Worm (Caenorhabditis elegans): Measurements from ENCODE around the gene fbxb-62.

fbxb-62 gene

ce11 chrV:19312975-19313374, 11.1 kb upstream of the fbxb-62 start, which contains the start of gene fbxb-64:
TSS of gene fbxb-64 (plus strand) at chrV:19313275.
- TF ChIP-seq lsy-2 (tag; optimal IDR thresholded peaks at IDR 0.05): no peak
- no peak for TF ChIP-seq swsn-7 (tag; optimal IDR thresholded peaks at IDR 0.05)
- TF ChIP-seq aly-2 (tag; optimal IDR thresholded peaks at IDR 0.05): no peak
- no peak for TF ChIP-seq isw-1 (GFP tag; IDR thresholded peaks at IDR 0.05)
- TF ChIP-seq nhr-28 (tag; optimal IDR thresholded peaks at IDR 0.05): no peak
- TF ChIP-seq Y116A8C.19 (tag; optimal IDR thresholded peaks at IDR 0.05; ENCODE audit: borderline replicate concordance): no peak
- no peak for TF ChIP-seq hlh-17 (GFP tag; optimal IDR thresholded peaks at IDR 0.05; ENCODE audit: borderline replicate concordance)
- TF ChIP-seq alr-1 (tag; optimal IDR thresholded peaks at IDR 0.05; ENCODE audit: borderline replicate concordance): no peak
- TF ChIP-seq unc-62 (GFP tag; optimal IDR thresholded peaks at IDR 0.05): no peak
- no peak for TF ChIP-seq dsc-1 (tag; optimal IDR thresholded peaks at IDR 0.05)
- TF ChIP-seq sup-37 (GFP tag; optimal IDR thresholded peaks at IDR 0.05): no peak
- no peak for TF ChIP-seq skn-1 (tag; optimal IDR thresholded peaks at IDR 0.05)
- no peak for TF ChIP-seq elt-3 (tag; optimal IDR thresholded peaks at IDR 0.05)
- TF ChIP-seq lin-15B (tag; optimal IDR thresholded peaks at IDR 0.05): no peak

ce11 chrV:19311391-19311790, 9.6 kb upstream of the fbxb-62 start, which contains the start of gene C43D7.8:
TSS of gene C43D7.8 (minus strand) at chrV:19311491.
- TF ChIP-seq fkh-10 (GFP tag; optimal IDR thresholded peaks at IDR 0.05): no peak
- TF ChIP-seq skn-1 (tag; optimal IDR thresholded peaks at IDR 0.05): no peak
- no peak for TF ChIP-seq jun-1 (tag; optimal IDR thresholded peaks at IDR 0.05)
- no peak for TF ChIP-seq snu-23 (GFP tag; optimal IDR thresholded peaks at IDR 0.05)
- no peak for TF ChIP-seq egl-13 (tag; optimal IDR thresholded peaks at IDR 0.05)
- TF ChIP-seq nhr-77 (tag; optimal IDR thresholded peaks at IDR 0.05): no peak

ce11 chrV:19309591-19309990, 7.8 kb upstream of the fbxb-62 start, which contains the start of gene F55C9.11:
TSS of gene F55C9.11 (minus strand) at chrV:19309691.
- TF ChIP-seq nhr-84 (tag; optimal IDR thresholded peaks at IDR 0.05) (no peak), ceh-88 (GFP tag; IDR thresholded peaks at IDR 0.05) (no peak), C34B4.2 (tag; optimal IDR thresholded peaks at IDR 0.05) (no peak), nhr-76 (tag; optimal IDR thresholded peaks at IDR 0.05) (no peak), efl-1 (optimal IDR thresholded peaks at IDR 0.05) (no peak), efl-1 (GFP tag; optimal IDR thresholded peaks at IDR 0.05 in 1 of 2) (peak in 1 of 2 experiments; percentile 77)

- TF ChIP-seq ceh-88 (GFP tag; IDR thresholded peaks at IDR 0.05) (no peak), ces-1 (GFP tag; optimal IDR thresholded peaks at IDR 0.05) (no peak), ceh-8 (GFP tag; optimal IDR thresholded peaks at IDR 0.05) (no peak), tbx-2 (tag; optimal IDR thresholded peaks at IDR 0.05) (no peak), xbp-1 (tag; optimal IDR thresholded peaks at IDR 0.05) (no peak), nhr-12 (tag; optimal IDR thresholded peaks at IDR 0.05) (no peak), snpc-4 (tag; optimal IDR thresholded peaks at IDR 0.05) (no peak)
Measured at ce11 chrV:19308137-19308536, 6.3 kb upstream of the fbxb-62 start.

ce11 chrV:19306906-19307305, 5.1 kb upstream of the fbxb-62 start, which contains the start of gene F55C9.15:
TSS of gene F55C9.15 (minus strand) at chrV:19307006.
- no peak for TF ChIP-seq alr-1 (tag; optimal IDR thresholded peaks at IDR 0.05; ENCODE audit: borderline replicate concordance)
- no peak for TF ChIP-seq lsy-2 (tag; optimal IDR thresholded peaks at IDR 0.05)
- TF ChIP-seq nhr-19 (GFP tag; conservative IDR thresholded peaks at IDR 0.05): no peak
- TF ChIP-seq unc-98 (GFP tag; IDR thresholded peaks at IDR 0.05): no peak
- no peak for TF ChIP-seq fos-1 (tag; optimal IDR thresholded peaks at IDR 0.05)
- no peak for TF ChIP-seq zag-1 (tag; optimal IDR thresholded peaks at IDR 0.05)
- TF ChIP-seq nhr-12 (tag; optimal IDR thresholded peaks at IDR 0.05): no peak
- TF ChIP-seq tlp-1 (tag; optimal IDR thresholded peaks at IDR 0.05): no peak
- TF ChIP-seq rnt-1 (tag; optimal IDR thresholded peaks at IDR 0.05): no peak
- TF ChIP-seq efl-1 (optimal IDR thresholded peaks at IDR 0.05): no peak
- no peak for TF ChIP-seq efl-1 (GFP tag; optimal IDR thresholded peaks at IDR 0.05 in 1 of 2)
- no peak for TF ChIP-seq hpl-2 (GFP tag; optimal IDR thresholded peaks at IDR 0.05)
- no peak for TF ChIP-seq F16B12.6 (tag; optimal IDR thresholded peaks at IDR 0.05)
- no peak for TF ChIP-seq efl-3 (GFP tag; optimal IDR thresholded peaks at IDR 0.05)
- no peak for TF ChIP-seq nhr-47 (tag; optimal IDR thresholded peaks at IDR 0.05)
- TF ChIP-seq snu-23 (GFP tag; optimal IDR thresholded peaks at IDR 0.05): no peak
- TF ChIP-seq dpl-1 (GFP tag; optimal IDR thresholded peaks at IDR 0.05): no peak
- TF ChIP-seq nhr-84 (tag; optimal IDR thresholded peaks at IDR 0.05): no peak
- TF ChIP-seq blmp-1 (tag; optimal IDR thresholded peaks at IDR 0.05): no peak
